Worm (Caenorhabditis elegans) whole organism, L1 larva: Measurements from ENCODE around the gene cyp-33C12.
A peak's percentile ranks its signal among the peaks of the same experiment; 100 is the strongest.

Source experiments
- C16A3.4 ChIP-seq: fragments of 150-350 bp; optimal IDR thresholded peaks from 2 replicates; lab custom pipeline; 2014; ENCODE audit warnings: missing biosample characterization, missing genetic modification characterization
- F16B12.6 ChIP-seq: fragments of 150-350 bp; optimal IDR thresholded peaks from 2 replicates; lab custom pipeline; 2014; ENCODE audit warnings: missing biosample characterization, missing genetic modification characterization
- aha-1 ChIP-seq: fragments of 150-350 bp; optimal IDR thresholded peaks from 2 replicates; lab custom pipeline; 2014; ENCODE audit warnings: missing biosample characterization, missing genetic modification characterization
- alr-1 ChIP-seq: fragments of 200-800 bp; sonication (Bioruptor generic); optimal IDR thresholded peaks from 2 replicates; lab custom pipeline; 2018; ENCODE audit warnings: borderline replicate concordance, mild to moderate bottlenecking, missing genetic modification characterization, missing compliant biosample characterization
- ama-1 ChIP-seq: fragments of 150-350 bp; optimal IDR thresholded peaks from 2 replicates; lab custom pipeline; 2014
- blmp-1 ChIP-seq: fragments of 150-350 bp; optimal IDR thresholded peaks from 2 replicates; lab custom pipeline; 2014; ENCODE audit warnings: missing biosample characterization, missing genetic modification characterization
- ceh-63 ChIP-seq: fragments of 200-800 bp; sonication (Bioruptor generic); optimal IDR thresholded peaks from 2 replicates; lab custom pipeline; 2018; ENCODE audit warnings: mild to moderate bottlenecking, missing genetic modification characterization, missing compliant biosample characterization
- ceh-88 ChIP-seq: fragments of 200-800 bp; sonication (Bioruptor generic); IDR thresholded peaks from 2 replicates; pipeline ENCODE4 v1.3.6; 2022; ENCODE audit warnings: missing genetic modification characterization, missing compliant biosample characterization
- ceh-90 ChIP-seq: sonication (generic microtip); optimal IDR thresholded peaks from 2 replicates; lab custom pipeline; 2016; ENCODE audit warnings: missing genetic modification characterization, missing compliant biosample characterization
- dpl-1 ChIP-seq, 3 experiments: fragments of 150-350 bp in 2 of 3; sonication (generic microtip) in 1 of 3; optimal IDR thresholded peaks; 2 replicates each; lab custom pipeline; 2014 to 2017; ENCODE audit warnings: missing biosample characterization in 3 of 3, missing genetic modification characterization in 3 of 3, missing genetic modification reagents in 3 of 3
- efl-1 ChIP-seq, 4 experiments: fragments of 150-350 bp; optimal IDR thresholded peaks in 3 of 4; peaks in 1 of 4; 1 replicate in 1 of 4; 2 replicates in 3 of 4; lab custom pipeline; 2014; ENCODE audit warnings: missing biosample characterization in 2 of 4, missing genetic modification characterization in 2 of 4, missing genetic modification reagents in 2 of 4
- egl-27 ChIP-seq, 2 experiments: fragments of 150-350 bp in 1 of 2; sonication (generic microtip); optimal IDR thresholded peaks; 3 replicates each; lab custom pipeline; 2017 to 2018; ENCODE audit warnings: missing biosample characterization in 2 of 2, missing genetic modification characterization in 2 of 2, missing genetic modification reagents in 2 of 2
- ets-5 ChIP-seq: fragments of 200-800 bp; sonication (Bioruptor generic); IDR thresholded peaks from 2 replicates; pipeline ENCODE4 v1.3.6; 2022; ENCODE audit warnings: missing genetic modification characterization, missing compliant biosample characterization
- grh-1 ChIP-seq: fragments of 200-800 bp; sonication (Bioruptor generic); IDR thresholded peaks from 2 replicates; pipeline ENCODE4 v1.3.6; 2022; ENCODE audit warnings: missing genetic modification reagents, missing genetic modification characterization, missing compliant biosample characterization
- isw-1 ChIP-seq: fragments of 200-800 bp; sonication (Bioruptor generic); IDR thresholded peaks from 2 replicates; pipeline ENCODE4 v1.3.6; 2022; ENCODE audit warnings: missing genetic modification characterization, missing compliant biosample characterization
- lin-13 ChIP-seq: fragments of 150-350 bp; optimal IDR thresholded peaks from 2 replicates; lab custom pipeline; 2014; ENCODE audit warnings: missing biosample characterization, missing genetic modification reagents, missing genetic modification characterization
- lin-14 ChIP-seq: fragments of 200-800 bp; sonication (Bioruptor generic); optimal IDR thresholded peaks from 2 replicates; lab custom pipeline; 2018; ENCODE audit warnings: mild to moderate bottlenecking, missing genetic modification characterization, moderate library complexity, missing compliant biosample characterization
- lin-15B ChIP-seq: fragments of 150-350 bp; sonication (generic microtip); optimal IDR thresholded peaks from 3 replicates; lab custom pipeline; 2014; ENCODE audit warnings: missing biosample characterization, missing genetic modification characterization
- lin-35 ChIP-seq, 2 experiments: fragments of 150-350 bp; optimal IDR thresholded peaks; 2 replicates each; lab custom pipeline; 2014; ENCODE audit warnings: missing biosample characterization in 2 of 2, missing genetic modification characterization in 2 of 2, missing genetic modification reagents in 2 of 2
- lin-39 ChIP-seq: fragments of 150-350 bp; optimal IDR thresholded peaks from 2 replicates; lab custom pipeline; 2014; ENCODE audit warnings: missing biosample characterization, missing genetic modification reagents, missing genetic modification characterization
- lir-3 ChIP-seq: sonication (generic microtip); optimal IDR thresholded peaks from 2 replicates; lab custom pipeline; 2016; ENCODE audit warnings: mild to moderate bottlenecking, missing genetic modification characterization, moderate library complexity, missing compliant biosample characterization; ENCODE audit not compliant: poor library complexity
- lsy-2 ChIP-seq, 2 experiments: fragments of 150-350 bp; optimal IDR thresholded peaks; 2 replicates each; lab custom pipeline; 2014; ENCODE audit warnings: missing biosample characterization in 2 of 2, missing genetic modification characterization in 2 of 2
- mdl-1 ChIP-seq, 2 experiments: fragments of 150-350 bp; optimal IDR thresholded peaks; 2 replicates each; lab custom pipeline; 2014 to 2017; ENCODE audit warnings: missing biosample characterization in 2 of 2, missing genetic modification characterization in 2 of 2, inconsistent platforms in 1 of 2
- mep-1 ChIP-seq: fragments of 150-350 bp; optimal IDR thresholded peaks from 2 replicates; lab custom pipeline; 2014; ENCODE audit warnings: missing biosample characterization, missing genetic modification characterization
- nhr-11 ChIP-seq: fragments of 150-350 bp; optimal IDR thresholded peaks from 2 replicates; lab custom pipeline; 2014; ENCODE audit warnings: missing biosample characterization, missing genetic modification characterization
- nhr-19 ChIP-seq: fragments of 200-800 bp; sonication (Bioruptor generic); conservative IDR thresholded peaks from 2 replicates; pipeline ENCODE4 v1.3.6; 2022; ENCODE audit warnings: missing genetic modification characterization, missing compliant biosample characterization
- nhr-20 ChIP-seq: sonication (generic microtip); optimal IDR thresholded peaks from 2 replicates; lab custom pipeline; 2016; ENCODE audit warnings: mild to moderate bottlenecking, missing genetic modification characterization, missing compliant biosample characterization
- nhr-28 ChIP-seq: fragments of 150-350 bp; optimal IDR thresholded peaks from 2 replicates; lab custom pipeline; 2014; ENCODE audit warnings: missing biosample characterization, missing genetic modification characterization
- nhr-47 ChIP-seq: sonication (generic microtip); optimal IDR thresholded peaks from 2 replicates; lab custom pipeline; 2016; ENCODE audit warnings: mild to moderate bottlenecking, missing genetic modification characterization, moderate library complexity, missing compliant biosample characterization
- nhr-71 ChIP-seq: sonication (generic microtip); optimal IDR thresholded peaks from 2 replicates; lab custom pipeline; 2016; ENCODE audit warnings: mild to moderate bottlenecking, missing genetic modification characterization, moderate library complexity, missing compliant biosample characterization
- nhr-76 ChIP-seq: sonication (generic microtip); optimal IDR thresholded peaks from 2 replicates; lab custom pipeline; 2017; ENCODE audit warnings: missing biosample characterization, missing genetic modification characterization
- nhr-84 ChIP-seq: sonication (generic microtip); optimal IDR thresholded peaks from 2 replicates; lab custom pipeline; 2017; ENCODE audit warnings: missing biosample characterization, missing genetic modification characterization
- nhr-90 ChIP-seq: sonication (generic microtip); optimal IDR thresholded peaks from 2 replicates; lab custom pipeline; 2016; ENCODE audit warnings: mild to moderate bottlenecking, missing genetic modification characterization, missing compliant biosample characterization; ENCODE audit not compliant: poor library complexity
- rnt-1 ChIP-seq: sonication (generic microtip); optimal IDR thresholded peaks from 2 replicates; lab custom pipeline; 2016; ENCODE audit warnings: mild to moderate bottlenecking, missing genetic modification characterization, moderate library complexity, missing compliant biosample characterization
- skn-1 ChIP-seq: fragments of 150-350 bp; optimal IDR thresholded peaks from 2 replicates; lab custom pipeline; 2014; ENCODE audit warnings: missing biosample characterization, missing genetic modification characterization
- snpc-4 ChIP-seq: fragments of 150-350 bp; optimal IDR thresholded peaks from 2 replicates; lab custom pipeline; 2014; ENCODE audit warnings: missing biosample characterization, missing genetic modification characterization
- snu-23 ChIP-seq: sonication (generic microtip); optimal IDR thresholded peaks from 2 replicates; lab custom pipeline; 2016; ENCODE audit warnings: missing genetic modification characterization, missing compliant biosample characterization
- sox-4 ChIP-seq: sonication (generic microtip); optimal IDR thresholded peaks from 2 replicates; lab custom pipeline; 2016; ENCODE audit warnings: missing genetic modification characterization, missing compliant biosample characterization
- sup-37 ChIP-seq: fragments of 200-800 bp; sonication (Bioruptor generic); optimal IDR thresholded peaks from 2 replicates; lab custom pipeline; 2018; ENCODE audit warnings: mild to moderate bottlenecking, missing genetic modification characterization, missing compliant biosample characterization
- swsn-7 ChIP-seq: sonication (generic microtip); optimal IDR thresholded peaks from 2 replicates; lab custom pipeline; 2016; ENCODE audit warnings: missing genetic modification characterization, missing compliant biosample characterization
- unc-30 ChIP-seq: sonication (generic microtip); optimal IDR thresholded peaks from 2 replicates; lab custom pipeline; 2017; ENCODE audit warnings: missing biosample characterization, missing genetic modification characterization
- unc-86 ChIP-seq: sonication (generic microtip); optimal IDR thresholded peaks from 2 replicates; lab custom pipeline; 2016; ENCODE audit warnings: missing genetic modification characterization, missing compliant biosample characterization
- unc-98 ChIP-seq: fragments of 200-800 bp; sonication (Bioruptor generic); IDR thresholded peaks from 2 replicates; pipeline ENCODE4 v1.3.6; 2022; ENCODE audit warnings: missing genetic modification characterization, missing compliant biosample characterization
- vab-15 ChIP-seq: sonication (generic microtip); optimal IDR thresholded peaks from 2 replicates; lab custom pipeline; 2017; ENCODE audit warnings: missing genotype, mild to moderate bottlenecking, missing genetic modification characterization, missing compliant biosample characterization
- xbp-1 ChIP-seq: sonication (generic microtip); optimal IDR thresholded peaks from 2 replicates; lab custom pipeline; 2016; ENCODE audit warnings: missing genetic modification characterization, missing compliant biosample characterization
- zag-1 ChIP-seq: fragments of 150-350 bp; optimal IDR thresholded peaks from 2 replicates; lab custom pipeline; 2014; ENCODE audit warnings: missing biosample characterization, missing genetic modification characterization
- ztf-4 ChIP-seq: fragments of 150-350 bp; optimal IDR thresholded peaks from 2 replicates; lab custom pipeline; 2014; ENCODE audit warnings: missing biosample characterization, missing genetic modification characterization

cyp-33C12 gene

ce11 chrV:2218803-2219202 lies 14.6 kb upstream of the cyp-33C12 start, which contains the start of gene nhr-56 (continued):
- no peak for TF ChIP-seq isw-1 (GFP tag; lab: Robert Waterston, UW)
- TF ChIP-seq snpc-4 (tag; lab: Kevin White, UChicago): no peak
- TF ChIP-seq nhr-76: no peak
- TF ChIP-seq alr-1 (tag; lab: Kevin White, UChicago): no peak
- no peak for TF ChIP-seq sup-37 (GFP tag; lab: Kevin White, UChicago)
- peak; percentile 39 for TF ChIP-seq blmp-1 (tag; lab: Kevin White, UChicago)
- TF ChIP-seq lin-14 (GFP tag; lab: Kevin White, UChicago): no peak
- TF ChIP-seq vab-15: no peak
- TF ChIP-seq grh-1 (GFP tag; lab: Robert Waterston, UW): no peak
- TF ChIP-seq unc-30 (tag; lab: Kevin White, UChicago): no peak
- peak; percentile 32 for TF ChIP-seq swsn-7 (tag; lab: Kevin White, UChicago)
- TF ChIP-seq rnt-1 (tag; lab: Kevin White, UChicago): no peak
- TF ChIP-seq nhr-84 (tag; lab: Kevin White, UChicago): no peak
- TF ChIP-seq lin-13: no peak
- TF ChIP-seq xbp-1 (tag; lab: Kevin White, UChicago): no peak
- TF ChIP-seq ceh-88: no peak
- no peak for TF ChIP-seq ztf-4 (tag; lab: Kevin White, UChicago)
- TF ChIP-seq nhr-71 (tag; lab: Kevin White, UChicago): peak; percentile 62
- TF ChIP-seq sox-4: no peak
- TF ChIP-seq F16B12.6: no peak
- no peak for TF ChIP-seq ceh-90
- no peak for TF ChIP-seq C16A3.4 (tag; lab: Kevin White, UChicago)
- TF ChIP-seq lin-15B: no peak
- peak in 1 of 3 experiments; percentile 21 for TF ChIP-seq dpl-1 (GFP tag; optimal IDR thresholded peaks at IDR 0.05; lab: Kevin White, UChicago)
- peak; percentile 66 for TF ChIP-seq skn-1 (tag; lab: Kevin White, UChicago)
- peak; percentile 14; the same call in 1 of the 2 replicates for TF ChIP-seq nhr-19 (GFP tag; lab: Robert Waterston, UW)
- TF ChIP-seq ama-1 (lab: Kevin White, UChicago): no peak
- TF ChIP-seq unc-86 (tag; lab: Kevin White, UChicago): no peak
- peak; percentile 56 for TF ChIP-seq snu-23
- TF ChIP-seq nhr-11: no peak
- TF ChIP-seq nhr-47 (tag; lab: Kevin White, UChicago): peak; percentile 23
- TF ChIP-seq nhr-28: no peak

DNA sequence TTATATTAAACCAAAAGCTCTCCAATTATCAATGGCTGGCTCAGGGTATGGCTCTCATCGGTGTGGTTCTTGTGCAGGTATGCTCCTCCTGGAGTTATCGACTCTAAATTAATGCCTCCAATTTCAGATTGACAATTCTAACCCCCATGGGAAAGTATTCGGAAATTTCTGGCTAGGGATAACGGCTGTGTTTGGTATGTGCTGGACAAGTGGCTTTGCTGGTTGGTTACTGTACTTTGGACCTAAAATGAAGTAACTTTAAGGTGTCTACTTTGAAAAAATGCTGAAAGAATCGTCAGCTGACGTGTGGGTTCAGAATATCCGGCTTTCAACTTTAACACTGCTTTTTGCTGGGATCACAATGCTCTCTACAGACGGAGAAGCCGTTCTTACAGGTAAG lies 12.7 kb upstream of the cyp-33C12 start:
- TF ChIP-seq unc-86 (tag; lab: Kevin White, UChicago) (no peak), snu-23 (no peak), lir-3 (tag; lab: Kevin White, UChicago) (no peak)
- TF ChIP-seq, all 84 proteins: peak for 0

ce11 chrV:2215352-2215751 lies 11.2 kb upstream of the cyp-33C12 start, which contains the start of gene nstp-8:
nstp-8 (plus strand) TSS chrV:2215652.
- TF ChIP-seq blmp-1 (tag; lab: Kevin White, UChicago): peak; percentile 30
- no peak for TF ChIP-seq unc-98 (GFP tag; lab: Robert Waterston, UW)

DNA sequence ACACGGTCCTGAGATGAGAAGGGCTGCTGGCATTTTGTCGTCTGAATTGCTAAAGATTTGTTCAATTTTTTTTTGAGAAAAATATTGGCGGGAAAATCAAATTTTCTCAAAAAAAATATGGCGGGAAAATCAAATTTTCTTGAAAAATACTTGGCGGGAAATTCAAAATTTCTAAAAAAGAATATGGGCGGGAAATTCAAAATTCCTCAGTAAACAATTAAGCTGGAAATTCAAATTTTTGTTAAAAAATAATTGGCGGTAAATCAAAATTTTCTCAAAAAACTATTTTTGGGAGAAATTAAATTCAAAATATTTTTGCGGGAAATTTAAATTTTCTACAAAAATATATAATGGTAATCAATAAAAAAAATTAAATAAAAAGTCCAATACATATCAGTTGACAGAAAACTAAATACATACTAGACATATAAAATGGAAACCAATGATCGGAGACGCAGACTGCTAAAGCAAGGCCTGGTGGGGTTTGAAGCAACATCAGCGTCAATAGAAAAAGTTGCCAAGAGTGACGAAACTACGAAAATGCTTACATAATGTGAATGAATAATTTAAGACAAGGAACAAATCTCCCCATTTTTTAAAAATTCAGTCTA lies 10.3 kb upstream of the cyp-33C12 start, which contains the start of gene nhr-184:
nhr-184 (minus strand) TSS at position 51 of the 611 bp plus-strand sequence.
- TF ChIP-seq ceh-90: no peak
- TF ChIP-seq unc-86 (tag; lab: Kevin White, UChicago): peak; percentile 10
- no peak for TF ChIP-seq ets-5 (GFP tag; lab: Robert Waterston, UW)
- TF ChIP-seq mdl-1 (tag; optimal IDR thresholded peaks at IDR 0.05; lab: Kevin White, UChicago): no peak
- TF ChIP-seq C16A3.4 (tag; lab: Kevin White, UChicago): no peak
- peak; percentile 2 for TF ChIP-seq blmp-1 (tag; lab: Kevin White, UChicago)
- peak in 1 of 2 experiments; percentile 14 for TF ChIP-seq lsy-2 (tag; optimal IDR thresholded peaks at IDR 0.05; lab: Kevin White, UChicago)
- TF ChIP-seq mep-1 (tag; lab: Kevin White, UChicago): peak; percentile 0
- TF ChIP-seq egl-27 (tag; optimal IDR thresholded peaks at IDR 0.05; lab: Kevin White, UChicago): no peak
- TF ChIP-seq ceh-63 (GFP tag; lab: Kevin White, UChicago): no peak
- no peak for TF ChIP-seq vab-15
- no peak for TF ChIP-seq zag-1 (tag; lab: Kevin White, UChicago)
- TF ChIP-seq lin-35 (GFP tag; optimal IDR thresholded peaks at IDR 0.05; lab: Kevin White, UChicago): peak in 1 of 2 experiments; percentile 16
- no peak for TF ChIP-seq aha-1
- peak; percentile 36 for TF ChIP-seq nhr-20 (tag; lab: Kevin White, UChicago)
- peak; percentile 2 for TF ChIP-seq snu-23
- no peak for TF ChIP-seq lin-39 (tag; lab: Kevin White, UChicago)
- TF ChIP-seq skn-1 (tag; lab: Kevin White, UChicago): peak; percentile 34
- TF ChIP-seq efl-1 (optimal IDR thresholded peaks at IDR 0.05; lab: Kevin White, UChicago): no peak
- TF ChIP-seq efl-1 (GFP tag; optimal IDR thresholded peaks at IDR 0.05 in 1 of 2; lab: Kevin White, UChicago): peak in 1 of 2 experiments; percentile 54
- TF ChIP-seq nhr-90: no peak
